Worm (Caenorhabditis elegans) whole organism, dauer: Measurements from ENCODE around the gene C14A4.7.

Experiments
- unc-62 ChIP-seq: sonication (generic microtip); optimal IDR thresholded peaks from 2 replicates; lab custom pipeline; 2017; ENCODE audit warnings: missing biosample characterization, missing genetic modification reagents, missing genetic modification characterization

The C14A4.7 gene

ce11 chrII:10545924-10546783 is 50.2 kb downstream of the C14A4.7 start:
- no peak for TF ChIP-seq unc-62 (GFP tag; lab: Kevin White, UChicago)
